Fruit fly (Drosophila melanogaster) whole organism, wandering third instar larva: ENCODE data around the gene CG34293.
A peak's percentile ranks its signal among the peaks of the same experiment; 100 is the strongest.

Experiments
- Abd-B ChIP-seq: fragments of >200 bp; optimal IDR thresholded peaks from 2 replicates; lab custom pipeline; 2017; ENCODE audit warnings: missing biosample characterization, missing genetic modification characterization
- CG32264 ChIP-seq: fragments of 200-800 bp; sonication (Bioruptor generic); optimal IDR thresholded peaks from 2 replicates; lab custom pipeline; 2016; ENCODE audit warnings: missing biosample characterization, missing genetic modification characterization
- CG9705 ChIP-seq: fragments of 200-800 bp; sonication (Bioruptor generic); optimal IDR thresholded peaks from 2 replicates; lab custom pipeline; 2018; ENCODE audit warnings: missing biosample characterization, mild to moderate bottlenecking, missing genetic modification characterization
- CrebA ChIP-seq: fragments of 200-800 bp; sonication (Bioruptor generic); optimal IDR thresholded peaks from 2 replicates; lab custom pipeline; 2016; ENCODE audit warnings: missing biosample characterization, mild to moderate bottlenecking, missing genetic modification characterization, borderline replicate concordance
- Dfd ChIP-seq: fragments of >200 bp; optimal IDR thresholded peaks from 2 replicates; lab custom pipeline; 2017; ENCODE audit warnings: missing biosample characterization, missing genetic modification characterization
- Dif ChIP-seq: fragments of 200-275, 200-300 bp; sonication (Bioruptor generic); optimal IDR thresholded peaks from 2 replicates; lab custom pipeline; 2018; ENCODE audit warnings: missing biosample characterization, missing genetic modification characterization; ENCODE audit not compliant: partially characterized antibody
- GATAd ChIP-seq: sonication (Bioruptor generic); optimal IDR thresholded peaks from 2 replicates; lab custom pipeline; 2016; ENCODE audit warnings: missing biosample characterization, missing genetic modification characterization
- HLH106 ChIP-seq: fragments of 200-800 bp; optimal IDR thresholded peaks from 3 replicates; lab custom pipeline; 2019; ENCODE audit warnings: missing biosample characterization, mild to moderate bottlenecking, missing genetic modification characterization, moderate library complexity
- Hnf4 ChIP-seq: fragments of 200-800 bp; sonication (Bioruptor generic); optimal IDR thresholded peaks from 2 replicates; lab custom pipeline; 2016; ENCODE audit warnings: missing biosample characterization, mild to moderate bottlenecking, missing genetic modification characterization
- Hr78 ChIP-seq: fragments of >200 bp; optimal IDR thresholded peaks from 2 replicates; lab custom pipeline; 2017; ENCODE audit warnings: missing biosample characterization, missing genetic modification characterization
- Hr83 ChIP-seq: fragments of 200-300 bp; sonication (Bioruptor generic); optimal IDR thresholded peaks from 2 replicates; lab custom pipeline; 2016; ENCODE audit warnings: missing biosample characterization, mild to moderate bottlenecking, missing genetic modification characterization, moderate library complexity; ENCODE audit not compliant: poor library complexity, severe bottlenecking
- Jra ChIP-seq: sonication (Bioruptor generic); optimal IDR thresholded peaks from 2 replicates; lab custom pipeline; 2016; ENCODE audit warnings: missing biosample characterization, missing genetic modification characterization
- Mio ChIP-seq: sonication (Bioruptor generic); optimal IDR thresholded peaks from 2 replicates; lab custom pipeline; 2016; ENCODE audit warnings: missing biosample characterization, missing genetic modification characterization
- Myc ChIP-seq: fragments of >200 bp; optimal IDR thresholded peaks from 2 replicates; lab custom pipeline; 2017
- N ChIP-seq: fragments of >200 bp; optimal IDR thresholded peaks from 2 replicates; lab custom pipeline; 2018; ENCODE audit warnings: missing biosample characterization, missing external identifiers, missing genetic modification characterization
- Rel ChIP-seq, 2 experiments: fragments of 200-800 bp; sonication (Bioruptor generic) in 1 of 2; optimal IDR thresholded peaks; 2 replicates in 1 of 2; 3 replicates in 1 of 2; lab custom pipeline; 2016 to 2019; ENCODE audit warnings: mild to moderate bottlenecking in 2 of 2, missing biosample characterization in 2 of 2, missing genetic modification characterization in 2 of 2, moderate library complexity in 1 of 2
- Sp1 ChIP-seq: fragments of 200-800 bp; sonication (Bioruptor generic); optimal IDR thresholded peaks from 3 replicates; lab custom pipeline; 2019; ENCODE audit warnings: missing biosample characterization, mild to moderate bottlenecking, missing genetic modification characterization, moderate library complexity
- br ChIP-seq: fragments of 200-800 bp; sonication (Bioruptor generic); optimal IDR thresholded peaks from 2 replicates; lab custom pipeline; 2016; ENCODE audit warnings: missing biosample characterization, missing genetic modification characterization
- brk ChIP-seq: fragments of 200-800 bp; sonication (Bioruptor generic); optimal IDR thresholded peaks from 2 replicates; lab custom pipeline; 2016; ENCODE audit warnings: missing biosample characterization, mild to moderate bottlenecking, missing genetic modification characterization
- dl ChIP-seq, 2 experiments: fragments of 175-275, 200-275 bp in 1 of 2; fragments of 200-275 bp in 1 of 2; sonication (Bioruptor generic); optimal IDR thresholded peaks; lab custom pipeline; 2018; ENCODE audit warnings: mild to moderate bottlenecking in 2 of 2, missing biosample characterization in 2 of 2, missing genetic modification characterization in 2 of 2, moderate library complexity in 2 of 2; ENCODE audit not compliant: partially characterized antibody in 2 of 2, insufficient read depth in 1 of 2
- dmrt93B ChIP-seq: fragments of 200-800 bp; sonication (Bioruptor generic); optimal IDR thresholded peaks from 2 replicates; lab custom pipeline; 2018; ENCODE audit warnings: missing biosample characterization, mild to moderate bottlenecking, missing genetic modification characterization
- dsf ChIP-seq: sonication (Bioruptor generic); optimal IDR thresholded peaks from 2 replicates; lab custom pipeline; 2016; ENCODE audit warnings: missing biosample characterization, missing genetic modification characterization, borderline replicate concordance
- ey ChIP-seq: fragments of 200-800 bp; sonication (Bioruptor generic); optimal IDR thresholded peaks from 2 replicates; lab custom pipeline; 2016; ENCODE audit warnings: missing biosample characterization, missing genetic modification characterization
- foxo ChIP-seq, 2 experiments: fragments of 200-800 bp; sonication (Bioruptor generic); optimal IDR thresholded peaks; 2 replicates in 1 of 2; 3 replicates in 1 of 2; lab custom pipeline; 2016 to 2017; ENCODE audit warnings: missing biosample characterization in 2 of 2, missing genetic modification characterization in 2 of 2
- fru ChIP-seq: fragments of 200-800 bp; sonication (Bioruptor generic); optimal IDR thresholded peaks from 3 replicates; lab custom pipeline; 2016; ENCODE audit warnings: missing biosample characterization, mild to moderate bottlenecking, missing genetic modification characterization
- h ChIP-seq: fragments of 200-800 bp; sonication (Bioruptor generic); optimal IDR thresholded peaks from 3 replicates; lab custom pipeline; 2016; ENCODE audit warnings: missing biosample characterization, mild to moderate bottlenecking, missing genetic modification characterization
- jim ChIP-seq: fragments of 175-275, 200-325 bp; sonication (Bioruptor generic); optimal IDR thresholded peaks from 2 replicates; lab custom pipeline; 2016; ENCODE audit warnings: missing biosample characterization, mild to moderate bottlenecking, missing genetic modification characterization
- pan ChIP-seq: fragments of >200 bp; optimal IDR thresholded peaks from 2 replicates; lab custom pipeline; 2017
- psq ChIP-seq: fragments of 200-800 bp; sonication (Bioruptor generic); optimal IDR thresholded peaks from 3 replicates; lab custom pipeline; 2017; ENCODE audit warnings: missing biosample characterization, mild to moderate bottlenecking, missing genetic modification characterization, moderate library complexity
- rgr ChIP-seq: fragments of 200-800 bp; sonication (Bioruptor generic); optimal IDR thresholded peaks from 3 replicates; lab custom pipeline; 2016; ENCODE audit warnings: missing biosample characterization, mild to moderate bottlenecking, missing genetic modification characterization
- sage ChIP-seq: fragments of 200-800 bp; sonication (Bioruptor generic); optimal IDR thresholded peaks from 2 replicates; lab custom pipeline; 2016; ENCODE audit warnings: missing biosample characterization, mild to moderate bottlenecking, missing genetic modification characterization
- sv ChIP-seq: fragments of 200-800 bp; sonication (Bioruptor generic); optimal IDR thresholded peaks from 3 replicates; lab custom pipeline; 2016; ENCODE audit warnings: missing biosample characterization, missing genetic modification characterization
- tai ChIP-seq: sonication (Bioruptor generic); optimal IDR thresholded peaks from 2 replicates; lab custom pipeline; 2016; ENCODE audit warnings: missing biosample characterization, missing genetic modification characterization
- usp ChIP-seq: fragments of >200 bp; optimal IDR thresholded peaks from 2 replicates; lab custom pipeline; 2017; ENCODE audit warnings: missing biosample characterization, missing genetic modification characterization
- woc ChIP-seq: sonication (Bioruptor generic); optimal IDR thresholded peaks from 2 replicates; lab custom pipeline; 2016; ENCODE audit warnings: missing biosample characterization, mild to moderate bottlenecking, missing genetic modification characterization

CG34293 gene

DNA sequence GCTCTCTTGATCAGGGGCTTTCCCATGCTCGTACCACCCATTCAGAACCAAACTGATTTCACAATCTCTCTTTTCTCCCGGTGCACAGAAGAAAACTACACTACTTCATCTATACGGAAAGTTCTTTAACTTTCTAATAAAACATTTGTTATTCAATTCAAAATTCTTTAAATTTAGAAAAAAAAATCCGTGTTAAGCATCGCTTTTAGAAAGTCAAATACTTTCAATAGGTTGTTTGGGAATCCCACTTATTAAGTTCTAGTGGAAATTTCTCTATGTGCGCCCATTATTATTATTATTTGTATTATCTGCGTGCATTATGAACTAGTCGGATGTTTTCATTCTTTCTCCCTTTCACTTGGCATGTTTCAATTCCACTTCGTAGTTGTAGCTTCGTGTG lies 27.7 kb upstream of the CG34293 start:
- TF ChIP-seq fru (GFP tag; lab: Kevin White, UChicago) (no peak), Dfd (GFP tag; lab: Kevin White, UChicago) (no peak), Hr83 (no peak), brk (no peak), usp (GFP tag; lab: Kevin White, UChicago) (no peak), Myc (lab: Kevin White, UChicago) (no peak), Abd-B (GFP tag; lab: Kevin White, UChicago) (no peak), sage (GFP tag; lab: Kevin White, UChicago) (no peak), dsf (GFP tag; lab: Kevin White, UChicago) (no peak), CG32264 (no peak), woc (GFP tag; lab: Kevin White, UChicago) (no peak), sv (GFP tag; lab: Kevin White, UChicago) (no peak), Rel (GFP tag; optimal IDR thresholded peaks at IDR 0.05; lab: Kevin White, UChicago) (no peak), Rel (tag; optimal IDR thresholded peaks at IDR 0.05; lab: Kevin White, UChicago) (no peak), rgr (no peak)

DNA sequence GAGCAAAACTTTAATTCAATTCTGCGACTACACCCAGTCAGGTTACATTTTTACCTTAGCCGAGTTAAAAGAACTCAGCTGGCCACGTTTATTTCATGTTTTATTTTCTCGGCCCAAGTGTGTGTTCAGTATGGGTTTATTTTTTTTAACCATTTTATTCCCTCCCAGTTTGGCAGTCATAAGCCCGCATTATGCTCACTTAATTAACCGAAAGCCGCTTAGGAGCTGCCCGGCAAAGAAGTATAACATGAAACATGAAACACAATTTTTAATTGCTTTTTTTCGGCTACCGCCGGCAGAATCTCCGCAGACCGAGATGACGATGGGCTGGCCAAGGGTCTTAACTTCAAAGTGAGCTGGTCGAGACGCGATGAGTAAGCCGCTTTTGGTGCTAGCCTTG lies 21.5 kb upstream of the CG34293 start:
- TF ChIP-seq jim: no peak
- no peak for TF ChIP-seq CrebA (GFP tag; lab: Kevin White, UChicago)
- no peak for TF ChIP-seq Jra (GFP tag; lab: Kevin White, UChicago)
- TF ChIP-seq, all 38 proteins: peak for 0

DNA sequence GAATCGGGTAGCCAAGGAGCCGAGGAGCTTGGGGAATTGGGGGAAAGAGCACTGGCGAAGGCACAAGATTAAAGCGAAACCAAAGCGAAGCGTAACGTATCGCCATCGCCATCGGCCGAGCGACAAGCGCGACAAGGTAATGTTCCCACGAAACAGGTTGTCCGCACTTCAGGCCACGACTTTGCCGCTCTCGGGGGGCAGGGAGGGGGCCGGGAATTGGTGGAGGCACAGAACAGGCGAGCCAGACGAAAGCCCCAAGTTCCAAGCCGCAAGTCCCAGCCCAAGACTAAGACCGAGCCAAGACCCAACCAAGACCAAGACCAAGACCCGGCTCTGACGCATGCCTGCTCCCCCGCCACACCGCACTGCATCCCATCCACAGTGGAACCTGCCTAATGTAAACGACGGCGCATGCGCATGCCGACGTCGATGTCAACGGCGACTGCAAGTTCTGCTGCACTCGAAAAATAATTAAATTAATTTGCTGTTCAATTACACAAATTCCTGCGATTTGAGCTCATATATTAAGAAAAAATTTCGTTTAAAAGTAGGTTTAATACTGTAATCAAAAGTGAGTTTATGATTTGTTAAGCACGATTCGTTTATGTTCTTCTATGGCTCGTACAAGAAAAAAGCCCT lies 20.7 kb upstream of the CG34293 start:
- peak; percentile 2 for TF ChIP-seq Sp1 (GFP tag; lab: Kevin White, UChicago)
- TF ChIP-seq br: peak; percentile 28
- TF ChIP-seq Myc (lab: Kevin White, UChicago): no peak
- no peak for TF ChIP-seq Mio (GFP tag; lab: Kevin White, UChicago)
- TF ChIP-seq foxo (GFP tag; optimal IDR thresholded peaks at IDR 0.05; lab: Kevin White, UChicago): peak in 1 of 2 experiments; percentile 60
- TF ChIP-seq HLH106 (tag; lab: Kevin White, UChicago): peak; percentile 35
- TF ChIP-seq Abd-B (GFP tag; lab: Kevin White, UChicago): no peak
- no peak for TF ChIP-seq dsf (GFP tag; lab: Kevin White, UChicago)
- TF ChIP-seq psq (GFP tag; lab: Kevin White, UChicago): peak; percentile 39
- TF ChIP-seq Hnf4 (GFP tag; lab: Kevin White, UChicago): peak; percentile 25
- no peak for TF ChIP-seq Rel (GFP tag; optimal IDR thresholded peaks at IDR 0.05; lab: Kevin White, UChicago)
- TF ChIP-seq Rel (tag; optimal IDR thresholded peaks at IDR 0.05; lab: Kevin White, UChicago): peak; percentile 21
- TF ChIP-seq fru (GFP tag; lab: Kevin White, UChicago): peak; percentile 72
- no peak for TF ChIP-seq dl (GFP tag; optimal IDR thresholded peaks at IDR 0.05; lab: Kevin White, UChicago; ENCODE audit: insufficient read depth in 1 of 2, partially characterized antibody in 2 of 2)
- TF ChIP-seq Hr83: no peak
- TF ChIP-seq pan (lab: Kevin White, UChicago): no peak
- TF ChIP-seq CG9705 (GFP tag; lab: Kevin White, UChicago): no peak
- no peak for TF ChIP-seq GATAd (GFP tag; lab: Kevin White, UChicago)
- TF ChIP-seq Dif (GFP tag; lab: Kevin White, UChicago): peak; percentile 52
- TF ChIP-seq Dfd (GFP tag; lab: Kevin White, UChicago): no peak
- peak; percentile 27 for TF ChIP-seq CG32264
- no peak for TF ChIP-seq CrebA (GFP tag; lab: Kevin White, UChicago)
- TF ChIP-seq h (GFP tag; lab: Kevin White, UChicago): peak; percentile 63
- peak; percentile 96 for TF ChIP-seq Jra (GFP tag; lab: Kevin White, UChicago)
- TF ChIP-seq N (GFP tag; lab: Kevin White, UChicago): no peak
- no peak for TF ChIP-seq usp (GFP tag; lab: Kevin White, UChicago)
- TF ChIP-seq brk: peak; percentile 3
- TF ChIP-seq Hr78 (GFP tag; lab: Kevin White, UChicago): no peak
- peak; percentile 88 for TF ChIP-seq woc (GFP tag; lab: Kevin White, UChicago)
- TF ChIP-seq dmrt93B: no peak
- TF ChIP-seq rgr: peak; percentile 21
- no peak for TF ChIP-seq sage (GFP tag; lab: Kevin White, UChicago)
- TF ChIP-seq tai: no peak
- peak; percentile 37 for TF ChIP-seq ey (GFP tag; lab: Kevin White, UChicago)
